Worm (Caenorhabditis elegans) whole organism, L2 larva: ENCODE measurements around the gene nhr-235.

Experiments used
- F13H6.1 ChIP-seq: sonication (generic microtip); optimal IDR thresholded peaks from 2 replicates; lab custom pipeline; 2016; ENCODE audit warnings: missing genetic modification characterization, missing compliant biosample characterization
- R02D3.7 ChIP-seq: fragments of 150-350 bp; optimal IDR thresholded peaks from 2 replicates; lab custom pipeline; 2014; ENCODE audit warnings: missing biosample characterization, missing genetic modification characterization
- Y55F3AM.14 ChIP-seq: fragments of 200-800 bp; sonication (Bioruptor generic); optimal IDR thresholded peaks from 2 replicates; lab custom pipeline; 2018; ENCODE audit warnings: mild to moderate bottlenecking, missing genetic modification characterization, missing compliant biosample characterization
- ZK546.5 ChIP-seq: sonication (generic microtip); optimal IDR thresholded peaks from 2 replicates; lab custom pipeline; 2017; ENCODE audit warnings: missing biosample characterization, missing genetic modification characterization
- alr-1 ChIP-seq: fragments of 150-350 bp; optimal IDR thresholded peaks from 2 replicates; lab custom pipeline; 2014; ENCODE audit warnings: missing biosample characterization, missing genetic modification characterization
- aly-2 ChIP-seq: fragments of 150-350 bp; optimal IDR thresholded peaks from 2 replicates; lab custom pipeline; 2014; ENCODE audit warnings: missing biosample characterization, missing genetic modification characterization
- ceh-16 ChIP-seq: fragments of 150-350 bp; optimal IDR thresholded peaks from 2 replicates; lab custom pipeline; 2014; ENCODE audit warnings: missing biosample characterization, missing genetic modification characterization
- ceh-82 ChIP-seq: fragments of 150-350 bp; optimal IDR thresholded peaks from 2 replicates; lab custom pipeline; 2014; ENCODE audit warnings: missing biosample characterization, missing genetic modification characterization
- crh-2 ChIP-seq: sonication (generic microtip); optimal IDR thresholded peaks from 2 replicates; lab custom pipeline; 2017; ENCODE audit warnings: missing biosample characterization, missing genetic modification characterization
- egl-27 ChIP-seq: sonication (generic microtip); optimal IDR thresholded peaks from 3 replicates; lab custom pipeline; 2017; ENCODE audit warnings: missing biosample characterization, missing genetic modification reagents, missing genetic modification characterization
- elt-1 ChIP-seq: fragments of 150-350 bp; optimal IDR thresholded peaks from 2 replicates; lab custom pipeline; 2014; ENCODE audit warnings: missing biosample characterization, missing genetic modification characterization
- elt-3 ChIP-seq: sonication (generic microtip); optimal IDR thresholded peaks from 2 replicates; lab custom pipeline; 2017; ENCODE audit warnings: missing biosample characterization, missing genetic modification characterization
- fos-1 ChIP-seq: fragments of 150-350 bp; optimal IDR thresholded peaks from 2 replicates; lab custom pipeline; 2014; ENCODE audit warnings: missing biosample characterization, missing genetic modification characterization
- gmeb-1 ChIP-seq: fragments of 150-350 bp; optimal IDR thresholded peaks from 2 replicates; lab custom pipeline; 2014; ENCODE audit warnings: missing biosample characterization, missing genetic modification characterization
- lin-13 ChIP-seq: fragments of 150-350 bp; optimal IDR thresholded peaks from 2 replicates; lab custom pipeline; 2014; ENCODE audit warnings: missing biosample characterization, missing genetic modification reagents, missing genetic modification characterization
- lin-39 ChIP-seq: fragments of 150-350 bp; optimal IDR thresholded peaks from 2 replicates; lab custom pipeline; 2014; ENCODE audit warnings: missing biosample characterization, missing genetic modification reagents, missing genetic modification characterization
- lsy-2 ChIP-seq, 2 experiments: fragments of 150-350 bp in 1 of 2; sonication (generic microtip) in 1 of 2; optimal IDR thresholded peaks; 2 replicates each; lab custom pipeline; 2014 to 2017; ENCODE audit warnings: missing biosample characterization in 2 of 2, missing genetic modification characterization in 2 of 2
- mab-5 ChIP-seq: fragments of 150-350 bp; optimal IDR thresholded peaks from 2 replicates; lab custom pipeline; 2014; ENCODE audit warnings: missing biosample characterization, missing genetic modification characterization
- mdl-1 ChIP-seq, 2 experiments: fragments of 150-350 bp in 1 of 2; sonication (generic microtip) in 1 of 2; optimal IDR thresholded peaks; 2 replicates each; lab custom pipeline; 2017; ENCODE audit warnings: missing biosample characterization in 2 of 2, missing genetic modification characterization in 2 of 2
- nhr-12 ChIP-seq: fragments of 150-350 bp; optimal IDR thresholded peaks from 2 replicates; lab custom pipeline; 2014; ENCODE audit warnings: missing biosample characterization, missing genetic modification characterization
- nhr-129 ChIP-seq: fragments of 150-350 bp; optimal IDR thresholded peaks from 2 replicates; lab custom pipeline; 2014; ENCODE audit warnings: missing biosample characterization, missing genetic modification characterization
- nhr-21 ChIP-seq: fragments of 150-350 bp; optimal IDR thresholded peaks from 2 replicates; lab custom pipeline; 2014; ENCODE audit warnings: missing biosample characterization, missing genetic modification characterization
- nhr-23 ChIP-seq: fragments of 150-350 bp; optimal IDR thresholded peaks from 2 replicates; lab custom pipeline; 2014; ENCODE audit warnings: missing biosample characterization, missing genetic modification reagents, missing genetic modification characterization
- nhr-237 ChIP-seq: fragments of 150-350 bp; optimal IDR thresholded peaks from 2 replicates; lab custom pipeline; 2014; ENCODE audit warnings: missing biosample characterization, missing genetic modification characterization
- nhr-25 ChIP-seq: fragments of 150-350 bp; sonication (generic microtip); optimal IDR thresholded peaks from 3 replicates; lab custom pipeline; 2014; ENCODE audit warnings: missing biosample characterization, missing genetic modification characterization
- nhr-6 ChIP-seq: fragments of 150-350 bp; optimal IDR thresholded peaks from 2 replicates; lab custom pipeline; 2014; ENCODE audit warnings: missing biosample characterization, missing genetic modification characterization
- nhr-77 ChIP-seq: fragments of 150-350 bp; optimal IDR thresholded peaks from 2 replicates; lab custom pipeline; 2014; ENCODE audit warnings: missing biosample characterization, missing genetic modification characterization
- peb-1 ChIP-seq: fragments of 150-350 bp; optimal IDR thresholded peaks from 2 replicates; lab custom pipeline; 2014; ENCODE audit warnings: missing biosample characterization, missing genetic modification characterization
- sem-4 ChIP-seq: fragments of 150-350 bp; optimal IDR thresholded peaks from 2 replicates; lab custom pipeline; 2014; ENCODE audit warnings: missing biosample characterization, missing genetic modification reagents, missing genetic modification characterization
- skn-1 ChIP-seq: sonication (generic microtip); optimal IDR thresholded peaks from 2 replicates; lab custom pipeline; 2017; ENCODE audit warnings: missing biosample characterization, missing genetic modification characterization
- sma-3 ChIP-seq: sonication (generic microtip); optimal IDR thresholded peaks from 2 replicates; lab custom pipeline; 2016; ENCODE audit warnings: missing genetic modification reagents, missing genetic modification characterization, missing compliant biosample characterization
- sma-9 ChIP-seq, 2 experiments: fragments of 150-350 bp in 1 of 2; sonication (generic microtip) in 1 of 2; optimal IDR thresholded peaks; 2 replicates each; lab custom pipeline; 2014 to 2016; ENCODE audit warnings: missing genetic modification characterization in 2 of 2, mild to moderate bottlenecking in 1 of 2, missing biosample characterization in 1 of 2, missing compliant biosample characterization in 1 of 2, missing genetic modification reagents in 1 of 2, moderate library complexity in 1 of 2
- snpc-4 ChIP-seq: fragments of 150-350 bp; optimal IDR thresholded peaks from 2 replicates; lab custom pipeline; 2014; ENCODE audit warnings: missing biosample characterization, missing genetic modification characterization
- unc-39 ChIP-seq: fragments of 150-350 bp; optimal IDR thresholded peaks from 2 replicates; lab custom pipeline; 2014; ENCODE audit warnings: missing biosample characterization, missing genetic modification characterization
- zag-1 ChIP-seq: fragments of 150-350 bp; optimal IDR thresholded peaks from 2 replicates; lab custom pipeline; 2014; ENCODE audit warnings: missing biosample characterization, missing genetic modification characterization
- ztf-1 ChIP-seq: fragments of 200-800 bp; sonication (Bioruptor generic); conservative IDR thresholded peaks from 2 replicates; pipeline ENCODE4 v1.3.6; 2022; ENCODE audit warnings: missing genetic modification characterization, missing compliant biosample characterization
- ztf-11 ChIP-seq: sonication (generic microtip); optimal IDR thresholded peaks from 2 replicates; lab custom pipeline; 2017; ENCODE audit warnings: missing biosample characterization, missing genetic modification characterization

The nhr-235 gene

ce11 chrII:12608653-12609052 lies 31.8 kb upstream of the nhr-235 start, which contains the start of gene Y38E10A.9:
Gene Y38E10A.9, plus strand, starts transcription at chrII:12608953.
- TF ChIP-seq ztf-1 (GFP tag; lab: Robert Waterston, UW), result no peak
- no peak for TF ChIP-seq nhr-21 (tag; lab: Kevin White, UChicago)
- no peak for TF ChIP-seq crh-2 (tag; lab: Kevin White, UChicago)
- TF ChIP-seq elt-3 (tag; lab: Kevin White, UChicago), result no peak
- no peak for TF ChIP-seq snpc-4
- TF ChIP-seq peb-1 (tag; lab: Kevin White, UChicago), result no peak
- no peak for TF ChIP-seq nhr-6 (tag; lab: Kevin White, UChicago)
- TF ChIP-seq lin-13 (GFP tag; lab: Kevin White, UChicago), result no peak
- no peak for TF ChIP-seq lin-39 (tag; lab: Kevin White, UChicago)
- TF ChIP-seq ceh-82 (tag; lab: Kevin White, UChicago), result no peak
- TF ChIP-seq F13H6.1 (tag; lab: Kevin White, UChicago), result no peak
- no peak for TF ChIP-seq sma-3 (GFP tag; lab: Kevin White, UChicago)
- TF ChIP-seq egl-27 (tag; lab: Kevin White, UChicago), result no peak
- no peak for TF ChIP-seq gmeb-1 (tag; lab: Kevin White, UChicago)
- TF ChIP-seq skn-1, result no peak
- TF ChIP-seq nhr-237 (tag; lab: Kevin White, UChicago), result no peak
- no peak for TF ChIP-seq ZK546.5 (tag; lab: Kevin White, UChicago)
- TF ChIP-seq alr-1 (tag; lab: Kevin White, UChicago), result no peak

- TF ChIP-seq zag-1 (tag; lab: Kevin White, UChicago) (no peak), ztf-11 (no peak), R02D3.7 (tag; lab: Kevin White, UChicago) (no peak), mdl-1 (tag; optimal IDR thresholded peaks at IDR 0.05; lab: Kevin White, UChicago) (no peak), fos-1 (tag; lab: Kevin White, UChicago) (no peak), nhr-77 (tag; lab: Kevin White, UChicago) (no peak), lin-39 (tag; lab: Kevin White, UChicago) (no peak), nhr-6 (tag; lab: Kevin White, UChicago) (no peak), sma-9 (GFP tag; optimal IDR thresholded peaks at IDR 0.05; lab: Kevin White, UChicago) (no peak), sma-9 (tag; optimal IDR thresholded peaks at IDR 0.05; lab: Kevin White, UChicago) (no peak), lin-13 (GFP tag; lab: Kevin White, UChicago) (no peak), snpc-4 (no peak), elt-3 (tag; lab: Kevin White, UChicago) (no peak)
Measured at ce11 chrII:12612218-12612617, 28.3 kb upstream of the nhr-235 start, which contains the start of gene nspe-4. Gene nspe-4, plus strand, starts transcription at chrII:12612518.

ce11 chrII:12615413-12615812 lies 25.1 kb upstream of the nhr-235 start:
- TF ChIP-seq aly-2 (tag; lab: Kevin White, UChicago) (no peak), sma-9 (GFP tag; optimal IDR thresholded peaks at IDR 0.05; lab: Kevin White, UChicago) (peak; percentile 94), sma-9 (tag; optimal IDR thresholded peaks at IDR 0.05; lab: Kevin White, UChicago) (no peak), sma-3 (GFP tag; lab: Kevin White, UChicago) (peak; percentile 42), sem-4 (tag; lab: Kevin White, UChicago) (no peak), peb-1 (tag; lab: Kevin White, UChicago) (no peak)

- TF ChIP-seq mdl-1 (tag; optimal IDR thresholded peaks at IDR 0.05; lab: Kevin White, UChicago), result no peak
- TF ChIP-seq ZK546.5 (tag; lab: Kevin White, UChicago), result no peak
- TF ChIP-seq nhr-23 (tag; lab: Kevin White, UChicago), result no peak
- no peak for TF ChIP-seq sma-3 (GFP tag; lab: Kevin White, UChicago)
- no peak for TF ChIP-seq sem-4 (tag; lab: Kevin White, UChicago)
- no peak for TF ChIP-seq elt-1 (tag; lab: Kevin White, UChicago)
- TF ChIP-seq crh-2 (tag; lab: Kevin White, UChicago), result no peak
- TF ChIP-seq unc-39, result no peak
- no peak for TF ChIP-seq nhr-237 (tag; lab: Kevin White, UChicago)
- no peak for TF ChIP-seq Y55F3AM.14 (GFP tag; lab: Kevin White, UChicago)
- TF ChIP-seq aly-2 (tag; lab: Kevin White, UChicago), result no peak
- no peak for TF ChIP-seq snpc-4
- no peak for TF ChIP-seq lin-13 (GFP tag; lab: Kevin White, UChicago)
Measured at ce11 chrII:12616081-12616480, 24.4 kb upstream of the nhr-235 start, which contains the start of gene nspe-6. Gene nspe-6, minus strand, starts transcription at chrII:12616181.

ce11 chrII:12617586-12617985 lies 22.9 kb upstream of the nhr-235 start, which contains the start of gene nspe-3:
Gene nspe-3, plus strand, starts transcription at chrII:12617886.
- TF ChIP-seq ZK546.5 (tag; lab: Kevin White, UChicago), result no peak
- no peak for TF ChIP-seq nhr-77 (tag; lab: Kevin White, UChicago)
- no peak for TF ChIP-seq ztf-11
- no peak for TF ChIP-seq sem-4 (tag; lab: Kevin White, UChicago)
- no peak for TF ChIP-seq F13H6.1 (tag; lab: Kevin White, UChicago)
- no peak for TF ChIP-seq lsy-2 (tag; optimal IDR thresholded peaks at IDR 0.05; lab: Kevin White, UChicago)
- TF ChIP-seq sma-9 (GFP tag; optimal IDR thresholded peaks at IDR 0.05; lab: Kevin White, UChicago), result no peak
- TF ChIP-seq sma-9 (tag; optimal IDR thresholded peaks at IDR 0.05; lab: Kevin White, UChicago), result no peak
- TF ChIP-seq nhr-12 (tag; lab: Kevin White, UChicago), result no peak
- no peak for TF ChIP-seq nhr-23 (tag; lab: Kevin White, UChicago)
- TF ChIP-seq crh-2 (tag; lab: Kevin White, UChicago), result no peak
- TF ChIP-seq nhr-6 (tag; lab: Kevin White, UChicago), result no peak
- TF ChIP-seq nhr-129 (tag; lab: Kevin White, UChicago), result no peak
- TF ChIP-seq ceh-16, result no peak
- TF ChIP-seq mdl-1 (tag; optimal IDR thresholded peaks at IDR 0.05; lab: Kevin White, UChicago), result no peak
- no peak for TF ChIP-seq mab-5
- TF ChIP-seq nhr-25 (tag; lab: Kevin White, UChicago), result no peak
- no peak for TF ChIP-seq sma-3 (GFP tag; lab: Kevin White, UChicago)
